Worm (Caenorhabditis elegans) whole organism, L2 larva: ENCODE data around the gene tag-266.

ENCODE experiments used
- ama-1 ChIP-seq: fragments of 150-350 bp; optimal IDR thresholded peaks from 2 replicates; lab custom pipeline; 2018; ENCODE audit warnings: inconsistent platforms
- blmp-1 ChIP-seq: sonication (generic microtip); optimal IDR thresholded peaks from 2 replicates; lab custom pipeline; 2017; ENCODE audit warnings: missing genetic modification characterization, mild to moderate bottlenecking, missing compliant biosample characterization, antibody characterized with exemption, moderate library complexity; ENCODE audit not compliant: insufficient read depth
- ceh-82 ChIP-seq: fragments of 150-350 bp; optimal IDR thresholded peaks from 2 replicates; lab custom pipeline; 2014; ENCODE audit warnings: missing biosample characterization, missing genetic modification characterization
- elt-3 ChIP-seq: sonication (generic microtip); optimal IDR thresholded peaks from 2 replicates; lab custom pipeline; 2017; ENCODE audit warnings: missing biosample characterization, missing genetic modification characterization
- lin-11 ChIP-seq: fragments of 150-350 bp; sonication (generic microtip); optimal IDR thresholded peaks from 2 replicates; lab custom pipeline; 2014; ENCODE audit warnings: missing biosample characterization, missing genetic modification characterization, inconsistent platforms, mixed read lengths
- lin-13 ChIP-seq: fragments of 150-350 bp; optimal IDR thresholded peaks from 2 replicates; lab custom pipeline; 2014; ENCODE audit warnings: missing biosample characterization, missing genetic modification reagents, missing genetic modification characterization
- lin-39 ChIP-seq: fragments of 150-350 bp; optimal IDR thresholded peaks from 2 replicates; lab custom pipeline; 2014; ENCODE audit warnings: missing biosample characterization, missing genetic modification reagents, missing genetic modification characterization
- lsy-2 ChIP-seq, 2 experiments: fragments of 150-350 bp in 1 of 2; sonication (generic microtip) in 1 of 2; optimal IDR thresholded peaks; 2 replicates each; lab custom pipeline; 2014 to 2017; ENCODE audit warnings: missing biosample characterization in 2 of 2, missing genetic modification characterization in 2 of 2
- mbf-1 ChIP-seq: sonication (generic microtip); optimal IDR thresholded peaks from 2 replicates; lab custom pipeline; 2017; ENCODE audit warnings: missing biosample characterization, missing genetic modification characterization
- nhr-12 ChIP-seq: fragments of 150-350 bp; optimal IDR thresholded peaks from 2 replicates; lab custom pipeline; 2014; ENCODE audit warnings: missing biosample characterization, missing genetic modification characterization
- skn-1 ChIP-seq: sonication (generic microtip); optimal IDR thresholded peaks from 2 replicates; lab custom pipeline; 2017; ENCODE audit warnings: missing biosample characterization, missing genetic modification characterization
- snpc-4 ChIP-seq: fragments of 150-350 bp; optimal IDR thresholded peaks from 2 replicates; lab custom pipeline; 2014; ENCODE audit warnings: missing biosample characterization, missing genetic modification characterization
- unc-62 ChIP-seq: fragments of 150-350 bp; optimal IDR thresholded peaks from 2 replicates; lab custom pipeline; 2014; ENCODE audit warnings: missing biosample characterization, missing genetic modification reagents, missing genetic modification characterization

- TF ChIP-seq mbf-1 (tag; lab: Kevin White, UChicago) (no peak), nhr-12 (tag; lab: Kevin White, UChicago) (no peak), elt-3 (tag; lab: Kevin White, UChicago) (no peak), lin-13 (GFP tag; lab: Kevin White, UChicago) (no peak), lin-39 (no peak), lin-11 (tag; lab: Kevin White, UChicago) (no peak), unc-62 (GFP tag; lab: Kevin White, UChicago) (no peak), ama-1 (no peak), ceh-82 (tag; lab: Kevin White, UChicago) (no peak), blmp-1 (no peak), lsy-2 (tag; optimal IDR thresholded peaks at IDR 0.05; lab: Kevin White, UChicago) (no peak), snpc-4 (tag; lab: Kevin White, UChicago) (no peak), skn-1 (tag; lab: Kevin White, UChicago) (no peak)
Measured at ce11 chrIII:614447-614846, 25.6 kb downstream of the tag-266 start, which contains the start of gene T19C3.3.
